Worm (Caenorhabditis elegans) whole organism, L3 larva: ENCODE results near the gene set-4.

Experiments used
- R02D3.7 ChIP-seq: fragments of 150-350 bp; optimal IDR thresholded peaks from 2 replicates; lab custom pipeline; 2014; ENCODE audit warnings: missing biosample characterization, missing genetic modification characterization
- ZK546.5 ChIP-seq: sonication (generic microtip); optimal IDR thresholded peaks from 2 replicates; lab custom pipeline; 2017; ENCODE audit warnings: missing biosample characterization, missing genetic modification characterization
- ama-1 ChIP-seq: fragments of 150-350 bp; optimal IDR thresholded peaks from 2 replicates; lab custom pipeline; 2018
- ceh-28 ChIP-seq: fragments of 150-350 bp; optimal IDR thresholded peaks from 2 replicates; lab custom pipeline; 2014; ENCODE audit warnings: missing biosample characterization, missing genetic modification reagents, missing genetic modification characterization
- ceh-9 ChIP-seq: sonication (generic microtip); optimal IDR thresholded peaks from 2 replicates; lab custom pipeline; 2018; ENCODE audit warnings: missing biosample characterization, missing genetic modification characterization
- daf-12 ChIP-seq: fragments of 150-350 bp; optimal IDR thresholded peaks from 2 replicates; lab custom pipeline; 2014; ENCODE audit warnings: missing biosample characterization, missing genetic modification reagents, missing genetic modification characterization
- egl-27 ChIP-seq: sonication (generic microtip); optimal IDR thresholded peaks from 4 replicates; lab custom pipeline; 2017; ENCODE audit warnings: missing biosample characterization, missing genetic modification reagents, missing genetic modification characterization
- egl-5 ChIP-seq: fragments of 150-350 bp; optimal IDR thresholded peaks from 2 replicates; lab custom pipeline; 2017; ENCODE audit warnings: missing biosample characterization, missing genetic modification reagents, missing genetic modification characterization, inconsistent platforms
- elt-2 ChIP-seq: sonication (generic microtip); optimal IDR thresholded peaks from 2 replicates; lab custom pipeline; 2016; ENCODE audit warnings: missing genetic modification reagents, mild to moderate bottlenecking, missing genetic modification characterization, missing compliant biosample characterization
- elt-3 ChIP-seq, 3 experiments: fragments of 150-350 bp in 1 of 3; sonication (generic microtip) in 2 of 3; optimal IDR thresholded peaks; 2 replicates in 2 of 3; 4 replicates in 1 of 3; lab custom pipeline; 2014 to 2017; ENCODE audit warnings: missing biosample characterization in 3 of 3, missing genetic modification characterization in 3 of 3
- eor-1 ChIP-seq, 2 experiments: fragments of 150-350 bp; optimal IDR thresholded peaks; 2 replicates each; lab custom pipeline; 2014 to 2018; ENCODE audit warnings: missing biosample characterization in 2 of 2, missing genetic modification characterization in 2 of 2
- fos-1 ChIP-seq: fragments of 150-350 bp; optimal IDR thresholded peaks from 2 replicates; lab custom pipeline; 2014; ENCODE audit warnings: missing biosample characterization, missing genetic modification characterization
- hmg-11 ChIP-seq: sonication (generic microtip); optimal IDR thresholded peaks from 2 replicates; lab custom pipeline; 2016; ENCODE audit warnings: missing genetic modification characterization, missing compliant biosample characterization
- lin-15B ChIP-seq: fragments of 150-350 bp; optimal IDR thresholded peaks from 2 replicates; lab custom pipeline; 2014; ENCODE audit warnings: missing biosample characterization, missing genetic modification characterization
- lin-39 ChIP-seq: fragments of 150-350 bp; optimal IDR thresholded peaks from 2 replicates; lab custom pipeline; 2018; ENCODE audit warnings: missing biosample characterization, missing genetic modification reagents, missing genetic modification characterization
- lsy-12 ChIP-seq: sonication (generic microtip); optimal IDR thresholded peaks from 2 replicates; lab custom pipeline; 2016; ENCODE audit warnings: mild to moderate bottlenecking, missing genetic modification characterization, missing compliant biosample characterization
- mdl-1 ChIP-seq: fragments of 150-350 bp; optimal IDR thresholded peaks from 2 replicates; lab custom pipeline; 2014; ENCODE audit warnings: missing biosample characterization, missing genetic modification characterization
- mml-1 ChIP-seq: fragments of 150-350 bp; sonication (generic microtip); optimal IDR thresholded peaks from 3 replicates; lab custom pipeline; 2014; ENCODE audit warnings: missing biosample characterization, missing genetic modification characterization
- nfya-1 ChIP-seq: sonication (generic microtip); optimal IDR thresholded peaks from 2 replicates; lab custom pipeline; 2017; ENCODE audit warnings: missing genetic modification characterization, mild to moderate bottlenecking, missing compliant biosample characterization, antibody characterized with exemption, moderate library complexity; ENCODE audit not compliant: insufficient read depth
- nhr-11 ChIP-seq: fragments of 150-350 bp; optimal IDR thresholded peaks from 2 replicates; lab custom pipeline; 2014; ENCODE audit warnings: missing biosample characterization, missing genetic modification characterization
- nhr-12 ChIP-seq: fragments of 150-350 bp; optimal IDR thresholded peaks from 2 replicates; lab custom pipeline; 2014; ENCODE audit warnings: missing biosample characterization, missing genetic modification characterization
- nhr-23 ChIP-seq: fragments of 150-350 bp; optimal IDR thresholded peaks from 2 replicates; lab custom pipeline; 2014; ENCODE audit warnings: missing biosample characterization, missing genetic modification reagents, missing genetic modification characterization
- nhr-237 ChIP-seq: fragments of 150-350 bp; optimal IDR thresholded peaks from 2 replicates; lab custom pipeline; 2014; ENCODE audit warnings: missing biosample characterization, missing genetic modification characterization
- nhr-25 ChIP-seq: sonication (generic microtip); optimal IDR thresholded peaks from 2 replicates; lab custom pipeline; 2017; ENCODE audit warnings: missing biosample characterization, missing genetic modification characterization
- nhr-76 ChIP-seq: fragments of 150-350 bp; sonication (generic microtip); optimal IDR thresholded peaks from 5 replicates; lab custom pipeline; 2014; ENCODE audit warnings: missing biosample characterization, missing genetic modification characterization
- nhr-77 ChIP-seq: fragments of 150-350 bp; optimal IDR thresholded peaks from 2 replicates; lab custom pipeline; 2014; ENCODE audit warnings: missing biosample characterization, missing genetic modification characterization
- pha-4 ChIP-seq: fragments of 150-350 bp; optimal IDR thresholded peaks from 2 replicates; lab custom pipeline; 2014; ENCODE audit warnings: missing biosample characterization, missing genetic modification reagents, missing genetic modification characterization
- snpc-4 ChIP-seq: fragments of 150-350 bp; optimal IDR thresholded peaks from 2 replicates; lab custom pipeline; 2014; ENCODE audit warnings: missing biosample characterization, missing genetic modification characterization
- unc-39 ChIP-seq: sonication (generic microtip); optimal IDR thresholded peaks from 4 replicates; lab custom pipeline; 2017; ENCODE audit warnings: missing biosample characterization, missing genetic modification characterization
- zag-1 ChIP-seq: fragments of 150-350 bp; optimal IDR thresholded peaks from 2 replicates; lab custom pipeline; 2014; ENCODE audit warnings: missing biosample characterization, missing genetic modification characterization
- ztf-11 ChIP-seq: fragments of 150-350 bp; optimal IDR thresholded peaks from 2 replicates; lab custom pipeline; 2014; ENCODE audit warnings: missing biosample characterization, missing genetic modification characterization
- ztf-4 ChIP-seq: fragments of 150-350 bp; optimal IDR thresholded peaks from 2 replicates; lab custom pipeline; 2014; ENCODE audit warnings: missing biosample characterization, missing genetic modification characterization

The set-4 gene

DNA sequence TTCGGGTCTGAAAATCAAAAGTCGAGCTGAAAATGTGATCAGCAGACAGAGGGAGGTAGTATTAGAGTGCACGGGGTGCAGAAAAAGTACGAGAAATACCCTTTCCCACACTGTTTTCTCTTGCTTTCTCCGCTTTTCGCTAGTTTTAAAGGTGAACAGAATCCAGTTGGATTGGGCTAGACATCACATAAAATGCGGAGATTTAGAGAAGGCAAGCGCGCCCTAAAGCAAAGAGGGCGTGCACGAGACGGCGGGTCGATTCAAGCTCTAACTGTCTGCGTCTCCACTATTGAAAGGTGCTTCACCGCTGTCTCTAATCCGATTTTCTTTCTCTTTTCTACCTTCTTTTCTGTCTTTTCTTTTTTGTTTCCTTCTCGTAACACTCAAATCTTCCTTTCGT is 39.0 kb upstream of the set-4 start (continued):
- TF ChIP-seq R02D3.7 (peak; percentile 53), zag-1 (no peak), eor-1 (tag; optimal IDR thresholded peaks at IDR 0.05; lab: Kevin White, UChicago) (no peak)

DNA sequence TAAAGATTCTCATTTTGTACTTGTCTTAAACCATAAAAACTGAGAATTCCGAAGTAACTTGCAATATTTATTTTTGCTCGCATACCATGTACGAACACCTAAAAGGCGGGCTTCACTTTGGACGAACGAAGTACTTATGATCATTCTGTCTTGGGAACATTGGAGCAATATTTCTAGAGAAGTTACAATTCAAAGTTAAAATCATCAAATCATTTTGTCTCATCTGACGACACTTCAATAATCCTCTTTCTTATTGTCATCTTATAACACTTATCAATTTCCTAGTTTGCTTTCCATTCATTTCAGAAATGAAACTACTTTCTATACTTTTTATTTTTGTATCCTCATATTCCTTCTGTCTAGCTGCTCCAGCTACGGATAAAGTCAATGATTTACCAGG is 35.6 kb upstream of the set-4 start, which contains the start of gene ctsa-4.1:
Gene ctsa-4.1 (plus strand): TSS at position 301 of the 400 bp plus-strand sequence.
- TF ChIP-seq nhr-11 (tag; lab: Kevin White, UChicago), result no peak
- TF ChIP-seq nhr-77, result no peak
- no peak for TF ChIP-seq lin-15B (tag; lab: Kevin White, UChicago)
- TF ChIP-seq snpc-4, result no peak
- TF ChIP-seq ztf-11 (tag; lab: Kevin White, UChicago), result no peak
- TF ChIP-seq elt-3 (tag; optimal IDR thresholded peaks at IDR 0.05; lab: Kevin White, UChicago), result no peak
- TF ChIP-seq lin-39 (tag; lab: Kevin White, UChicago), result no peak
- TF ChIP-seq nhr-12 (tag; lab: Kevin White, UChicago), result no peak
- no peak for TF ChIP-seq daf-12 (tag; lab: Kevin White, UChicago)
- no peak for TF ChIP-seq mml-1 (tag; lab: Kevin White, UChicago)
- TF ChIP-seq egl-27 (tag; lab: Kevin White, UChicago), result no peak
- no peak for TF ChIP-seq egl-5 (tag; lab: Kevin White, UChicago)
- no peak for TF ChIP-seq pha-4 (tag; lab: Kevin White, UChicago)
- TF ChIP-seq nhr-76 (tag; lab: Kevin White, UChicago), result no peak

DNA sequence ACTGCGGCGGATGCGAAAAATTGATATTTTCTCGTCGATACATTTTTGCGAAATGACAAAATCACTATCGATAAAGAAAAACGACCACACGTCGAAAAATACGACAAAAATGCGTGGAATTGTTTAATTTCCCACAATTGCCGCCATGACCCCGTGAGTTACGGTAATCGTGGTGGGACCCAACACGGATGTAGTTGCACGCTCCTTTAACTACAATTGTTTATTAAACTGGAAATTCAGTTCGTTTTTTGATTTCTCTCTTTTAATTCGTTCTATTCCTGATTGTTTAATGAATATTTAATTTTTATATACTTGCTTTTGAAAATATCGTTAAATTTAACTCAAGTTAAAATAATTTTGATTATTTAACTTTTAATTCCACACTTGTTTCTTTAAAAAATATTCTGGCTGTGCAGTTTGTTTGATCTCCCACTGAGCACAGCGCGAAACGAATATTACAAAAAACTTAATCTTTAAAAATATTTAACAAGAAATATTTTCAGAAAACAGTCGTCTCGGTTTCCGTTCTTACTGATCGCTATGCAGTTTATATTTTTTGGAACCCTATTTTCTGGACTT is 34.2 kb upstream of the set-4 start, which contains the start of the genes ani-2 and clec-88:
Gene ani-2 (minus strand): TSS at position 131 of the 579 bp plus-strand sequence.
Gene clec-88 (plus strand): TSS at position 486 of the 579 bp plus-strand sequence.
- TF ChIP-seq pha-4 (tag; lab: Kevin White, UChicago), result no peak
- no peak for TF ChIP-seq nhr-25
- no peak for TF ChIP-seq ztf-4
- TF ChIP-seq mml-1 (tag; lab: Kevin White, UChicago), result no peak
- TF ChIP-seq nhr-12 (tag; lab: Kevin White, UChicago), result no peak
- no peak for TF ChIP-seq nhr-76 (tag; lab: Kevin White, UChicago)
- TF ChIP-seq ztf-11 (tag; lab: Kevin White, UChicago), result no peak
- no peak for TF ChIP-seq daf-12 (tag; lab: Kevin White, UChicago)
- no peak for TF ChIP-seq ceh-9 (tag; lab: Kevin White, UChicago)
- TF ChIP-seq nfya-1 (tag; lab: Kevin White, UChicago), result no peak
- no peak for TF ChIP-seq ceh-28 (tag; lab: Kevin White, UChicago)
- no peak for TF ChIP-seq unc-39 (tag; lab: Kevin White, UChicago)
- TF ChIP-seq nhr-23 (tag; lab: Kevin White, UChicago), result no peak
- no peak for TF ChIP-seq fos-1
- no peak for TF ChIP-seq snpc-4

DNA sequence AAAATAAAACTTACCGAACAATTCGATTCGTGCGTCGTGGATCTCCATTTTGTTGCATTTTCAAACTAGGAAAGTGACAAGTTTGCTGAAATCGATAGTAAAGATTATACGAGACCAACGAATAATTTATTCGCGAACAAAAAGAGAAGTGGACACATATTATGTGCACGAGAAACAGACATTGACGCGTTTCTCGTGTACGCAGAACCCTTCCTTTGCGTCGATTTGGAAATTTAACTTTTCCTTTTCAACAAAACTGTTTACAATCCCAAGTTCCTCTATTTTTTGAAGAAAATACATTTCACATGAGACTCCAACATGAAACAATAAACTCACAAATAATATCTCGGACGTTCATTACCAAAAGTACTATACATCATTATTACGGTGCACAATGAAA is 29.7 kb upstream of the set-4 start, which contains the start of gene K10B2.4:
Gene K10B2.4 (minus strand): TSS at position 138 of the 400 bp plus-strand sequence.
- TF ChIP-seq lsy-12 (tag; lab: Kevin White, UChicago) (peak; percentile 43), ama-1 (lab: Kevin White, UChicago) (peak; percentile 13), R02D3.7 (no peak), snpc-4 (peak; percentile 78), ceh-28 (tag; lab: Kevin White, UChicago) (peak; percentile 21), hmg-11 (tag; lab: Kevin White, UChicago) (peak; percentile 56), nhr-25 (peak; percentile 67), lin-15B (tag; lab: Kevin White, UChicago) (peak; percentile 76), mdl-1 (no peak), ZK546.5 (no peak), nhr-23 (tag; lab: Kevin White, UChicago) (peak; percentile 71), elt-2 (tag; lab: Kevin White, UChicago) (peak; percentile 40), pha-4 (tag; lab: Kevin White, UChicago) (peak; percentile 85), ceh-9 (tag; lab: Kevin White, UChicago) (no peak), nfya-1 (tag; lab: Kevin White, UChicago) (peak; percentile 73), nhr-12 (tag; lab: Kevin White, UChicago) (no peak), lin-39 (tag; lab: Kevin White, UChicago) (peak; percentile 45)

DNA sequence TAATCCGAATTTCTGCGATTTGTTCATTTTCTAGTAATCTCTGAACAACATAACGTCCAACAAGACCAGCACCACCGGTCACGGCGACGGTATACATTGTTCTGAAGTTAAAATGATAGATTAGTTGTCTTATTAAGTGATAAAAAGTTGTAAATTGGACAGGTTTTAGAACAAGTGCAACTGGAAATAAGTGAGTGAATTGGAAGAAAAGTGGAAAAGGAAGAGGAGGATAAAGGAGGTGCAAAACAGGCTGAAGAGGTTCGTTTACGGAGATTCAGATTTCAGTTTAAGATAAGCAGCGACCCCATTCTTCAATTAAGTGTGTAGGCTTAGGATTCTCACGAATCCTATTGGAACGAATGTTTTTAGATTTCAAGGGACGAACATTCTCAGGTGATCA is 27.8 kb upstream of the set-4 start, which contains the start of gene C32D5.12:
Gene C32D5.12 (minus strand): TSS at position 101 of the 400 bp plus-strand sequence.
- TF ChIP-seq nhr-237 (tag; lab: Kevin White, UChicago), result no peak
